Worm (Caenorhabditis elegans): ENCODE data around the gene zyg-8.

ce11 chrIII:12017999-12018398, 43.5 kb upstream of the zyg-8 start:
- TF ChIP-seq lin-29 (GFP tag; IDR thresholded peaks at IDR 0.05), result no peak
- TF ChIP-seq zfp-2 (tag; optimal IDR thresholded peaks at IDR 0.05), result no peak
- no peak for TF ChIP-seq F44E2.7 (GFP tag; IDR thresholded peaks at IDR 0.05)
- TF ChIP-seq ceh-32 (tag; optimal IDR thresholded peaks at IDR 0.05; ENCODE audit: poor library complexity), result no peak
- no peak for TF ChIP-seq rbr-2 (tag; optimal IDR thresholded peaks at IDR 0.05)
- no peak for TF ChIP-seq skn-1 (tag; optimal IDR thresholded peaks at IDR 0.05)
- TF ChIP-seq lsy-2 (tag; optimal IDR thresholded peaks at IDR 0.05), result no peak
